Worm (Caenorhabditis elegans) whole organism, midembryonic: ENCODE data around the gene Y51A2B.4.

Experiments
- T22C8.4 ChIP-seq: fragments of 200-800 bp; sonication (Bioruptor generic); IDR thresholded peaks from 2 replicates; pipeline ENCODE4 v1.3.6; 2022; ENCODE audit warnings: missing genetic modification characterization, missing compliant biosample characterization
- flt-1 ChIP-seq: fragments of 200-800 bp; sonication (Bioruptor generic); IDR thresholded peaks from 2 replicates; pipeline ENCODE4 v1.3.6; 2022; ENCODE audit warnings: missing genetic modification characterization, missing compliant biosample characterization
- klf-2 ChIP-seq: fragments of 200-800 bp; sonication (Bioruptor generic); conservative IDR thresholded peaks from 2 replicates; pipeline ENCODE4 v1.3.6; 2022; ENCODE audit warnings: missing genetic modification reagents, missing genetic modification characterization, missing compliant biosample characterization
- ref-1 ChIP-seq: fragments of 200-800 bp; sonication (Bioruptor generic); conservative IDR thresholded peaks from 2 replicates; pipeline ENCODE4 v1.3.6; 2022; ENCODE audit warnings: missing genetic modification reagents, missing genetic modification characterization, missing compliant biosample characterization
- tab-1 ChIP-seq: fragments of 200-800 bp; sonication (Bioruptor generic); IDR thresholded peaks from 2 replicates; pipeline ENCODE4 v1.3.6; 2022; ENCODE audit warnings: missing genetic modification characterization, missing compliant biosample characterization
- ztf-23 ChIP-seq: fragments of 200-800 bp; sonication (Bioruptor generic); IDR thresholded peaks from 2 replicates; pipeline ENCODE4 v1.3.6; 2022; ENCODE audit warnings: missing genetic modification reagents, missing genetic modification characterization, missing compliant biosample characterization
- ztf-29 ChIP-seq: fragments of 200-800 bp; sonication (Bioruptor generic); IDR thresholded peaks from 2 replicates; pipeline ENCODE4 v1.3.6; 2022; ENCODE audit warnings: missing genetic modification reagents, missing genetic modification characterization, missing compliant biosample characterization

DNA sequence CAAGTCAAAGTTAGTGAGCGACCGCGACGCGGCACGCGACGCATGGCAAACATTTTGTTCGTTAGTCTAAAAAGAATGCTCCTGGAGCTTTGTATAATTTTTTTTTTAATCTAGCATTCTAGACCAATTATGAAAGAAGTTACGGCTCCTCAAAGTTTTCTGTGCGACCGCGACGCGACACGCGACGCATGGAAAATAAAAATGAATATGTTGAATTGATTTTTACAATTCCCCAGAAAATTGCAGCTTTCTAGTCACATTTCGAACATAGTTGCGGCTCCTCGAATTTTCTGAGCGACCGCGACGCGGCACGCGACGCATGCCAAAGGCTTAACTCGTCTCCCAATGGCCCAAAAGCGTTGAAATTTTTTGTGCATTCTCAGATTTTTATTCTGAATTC is 35.5 kb upstream of the Y51A2B.4 start, which contains the start of gene ZK262.4:
- TF ChIP-seq flt-1 (GFP tag; lab: Robert Waterston, UW) (no peak), ztf-29 (GFP tag; lab: Robert Waterston, UW) (no peak), klf-2 (GFP tag; lab: Robert Waterston, UW) (no peak), ztf-23 (GFP tag; lab: Robert Waterston, UW) (no peak), T22C8.4 (GFP tag; lab: Robert Waterston, UW) (no peak), tab-1 (GFP tag; lab: Robert Waterston, UW) (no peak), ref-1 (GFP tag; lab: Robert Waterston, UW) (no peak)
